Worm (Caenorhabditis elegans): ENCODE data around the gene ZK546.2.

ce11 chrII:4986664-4987063 lies 40.8 kb downstream of the ZK546.2 start:
- TF ChIP-seq cog-1 (tag; optimal IDR thresholded peaks at IDR 0.05) (no peak), ztf-23 (GFP tag; IDR thresholded peaks at IDR 0.05) (no peak), klf-2 (GFP tag; conservative IDR thresholded peaks at IDR 0.05) (no peak), flt-1 (GFP tag; IDR thresholded peaks at IDR 0.05) (no peak), med-1 (GFP tag; optimal IDR thresholded peaks at IDR 0.05; ENCODE audit: insufficient read depth) (no peak)

All from whole organism, midembryonic.